Worm (Caenorhabditis elegans): ENCODE measurements around the gene hipr-1.

The hipr-1 gene

ce11 chrIII:8738289-8738688 is 18.3 kb downstream of the hipr-1 start:
- TF ChIP-seq ztf-23 (GFP tag; IDR thresholded peaks at IDR 0.05) (no peak), ref-1 (GFP tag; conservative IDR thresholded peaks at IDR 0.05) (no peak), cog-1 (tag; optimal IDR thresholded peaks at IDR 0.05) (no peak), klf-2 (GFP tag; conservative IDR thresholded peaks at IDR 0.05) (no peak), tab-1 (GFP tag; IDR thresholded peaks at IDR 0.05) (no peak), flt-1 (GFP tag; IDR thresholded peaks at IDR 0.05) (no peak), med-1 (GFP tag; optimal IDR thresholded peaks at IDR 0.05; ENCODE audit: insufficient read depth) (no peak), ztf-29 (GFP tag; IDR thresholded peaks at IDR 0.05) (no peak), T22C8.4 (GFP tag; IDR thresholded peaks at IDR 0.05) (no peak)

- TF ChIP-seq flt-1 (GFP tag; IDR thresholded peaks at IDR 0.05), result no peak
- no peak for TF ChIP-seq klf-2 (GFP tag; conservative IDR thresholded peaks at IDR 0.05)
- no peak for TF ChIP-seq ztf-23 (GFP tag; IDR thresholded peaks at IDR 0.05)
- TF ChIP-seq med-1 (GFP tag; optimal IDR thresholded peaks at IDR 0.05; ENCODE audit: insufficient read depth), result no peak
- TF ChIP-seq T22C8.4 (GFP tag; IDR thresholded peaks at IDR 0.05), result no peak
- no peak for TF ChIP-seq tab-1 (GFP tag; IDR thresholded peaks at IDR 0.05)
- TF ChIP-seq cog-1 (tag; optimal IDR thresholded peaks at IDR 0.05), result no peak
- TF ChIP-seq ref-1 (GFP tag; conservative IDR thresholded peaks at IDR 0.05), result no peak
- no peak for TF ChIP-seq ztf-29 (GFP tag; IDR thresholded peaks at IDR 0.05)
Measured at ce11 chrIII:8739126-8739525, 19.1 kb downstream of the hipr-1 start.

- TF ChIP-seq tab-1 (GFP tag; IDR thresholded peaks at IDR 0.05) (no peak), ref-1 (GFP tag; conservative IDR thresholded peaks at IDR 0.05) (no peak), ztf-29 (GFP tag; IDR thresholded peaks at IDR 0.05) (no peak), klf-2 (GFP tag; conservative IDR thresholded peaks at IDR 0.05) (no peak), ztf-23 (GFP tag; IDR thresholded peaks at IDR 0.05) (no peak), flt-1 (GFP tag; IDR thresholded peaks at IDR 0.05) (no peak), med-1 (GFP tag; optimal IDR thresholded peaks at IDR 0.05; ENCODE audit: insufficient read depth) (no peak), T22C8.4 (GFP tag; IDR thresholded peaks at IDR 0.05) (no peak), cog-1 (tag; optimal IDR thresholded peaks at IDR 0.05) (no peak)
Measured at ce11 chrIII:8739786-8740185, 19.8 kb downstream of the hipr-1 start.

- TF ChIP-seq klf-2 (GFP tag; conservative IDR thresholded peaks at IDR 0.05) (0 out of 2 replicates have a peak, but pooled peaks have one; percentile 63), ref-1 (GFP tag; conservative IDR thresholded peaks at IDR 0.05) (0 out of 2 replicates have a peak, but pooled peaks have one; percentile 5), T22C8.4 (GFP tag; IDR thresholded peaks at IDR 0.05) (no peak), cog-1 (tag; optimal IDR thresholded peaks at IDR 0.05) (peak; percentile 72), tab-1 (GFP tag; IDR thresholded peaks at IDR 0.05) (peak; percentile 69; the same call in 1 of the 2 replicates), flt-1 (GFP tag; IDR thresholded peaks at IDR 0.05) (peak; percentile 81), ztf-23 (GFP tag; IDR thresholded peaks at IDR 0.05) (peak; percentile 90), med-1 (GFP tag; optimal IDR thresholded peaks at IDR 0.05; ENCODE audit: insufficient read depth) (no peak), ztf-29 (GFP tag; IDR thresholded peaks at IDR 0.05) (no peak)
Measured at ce11 chrIII:8741276-8741860, 21.4 kb downstream of the hipr-1 start, which contains the start of gene pdhk-2. pdhk-2 (minus strand) TSS chrIII:8741412.

- no peak for TF ChIP-seq ztf-29 (GFP tag; IDR thresholded peaks at IDR 0.05)
Measured at ce11 chrIII:8741955-8742354, 22.0 kb downstream of the hipr-1 start.

ce11 chrIII:8742584-8742983 is 22.6 kb downstream of the hipr-1 start:
- TF ChIP-seq cog-1 (tag; optimal IDR thresholded peaks at IDR 0.05) (no peak), med-1 (GFP tag; optimal IDR thresholded peaks at IDR 0.05; ENCODE audit: insufficient read depth) (no peak), T22C8.4 (GFP tag; IDR thresholded peaks at IDR 0.05) (no peak), ref-1 (GFP tag; conservative IDR thresholded peaks at IDR 0.05) (no peak), ztf-29 (GFP tag; IDR thresholded peaks at IDR 0.05) (no peak)

- TF ChIP-seq klf-2 (GFP tag; conservative IDR thresholded peaks at IDR 0.05) (no peak), tab-1 (GFP tag; IDR thresholded peaks at IDR 0.05) (no peak), flt-1 (GFP tag; IDR thresholded peaks at IDR 0.05) (no peak), med-1 (GFP tag; optimal IDR thresholded peaks at IDR 0.05; ENCODE audit: insufficient read depth) (no peak), cog-1 (tag; optimal IDR thresholded peaks at IDR 0.05) (no peak), ztf-29 (GFP tag; IDR thresholded peaks at IDR 0.05) (no peak), T22C8.4 (GFP tag; IDR thresholded peaks at IDR 0.05) (no peak), ref-1 (GFP tag; conservative IDR thresholded peaks at IDR 0.05) (no peak), ztf-23 (GFP tag; IDR thresholded peaks at IDR 0.05) (no peak)
Measured at ce11 chrIII:8743796-8744404, 23.9 kb downstream of the hipr-1 start, which contains the start of gene ZK370.6. ZK370.6 (minus strand) TSS chrIII:8743846.

ce11 chrIII:8744765-8745164 is 24.8 kb downstream of the hipr-1 start:
- TF ChIP-seq tab-1 (GFP tag; IDR thresholded peaks at IDR 0.05) (no peak), T22C8.4 (GFP tag; IDR thresholded peaks at IDR 0.05) (no peak), med-1 (GFP tag; optimal IDR thresholded peaks at IDR 0.05; ENCODE audit: insufficient read depth) (no peak), flt-1 (GFP tag; IDR thresholded peaks at IDR 0.05) (no peak), ztf-23 (GFP tag; IDR thresholded peaks at IDR 0.05) (no peak), cog-1 (tag; optimal IDR thresholded peaks at IDR 0.05) (no peak), ref-1 (GFP tag; conservative IDR thresholded peaks at IDR 0.05) (no peak), klf-2 (GFP tag; conservative IDR thresholded peaks at IDR 0.05) (no peak), ztf-29 (GFP tag; IDR thresholded peaks at IDR 0.05) (no peak)

- TF ChIP-seq tab-1 (GFP tag; IDR thresholded peaks at IDR 0.05), result no peak
- no peak for TF ChIP-seq ref-1 (GFP tag; conservative IDR thresholded peaks at IDR 0.05)
- no peak for TF ChIP-seq med-1 (GFP tag; optimal IDR thresholded peaks at IDR 0.05; ENCODE audit: insufficient read depth)
- no peak for TF ChIP-seq ztf-23 (GFP tag; IDR thresholded peaks at IDR 0.05)
- no peak for TF ChIP-seq klf-2 (GFP tag; conservative IDR thresholded peaks at IDR 0.05)
- TF ChIP-seq flt-1 (GFP tag; IDR thresholded peaks at IDR 0.05), result no peak
- TF ChIP-seq ztf-29 (GFP tag; IDR thresholded peaks at IDR 0.05), result no peak
- TF ChIP-seq T22C8.4 (GFP tag; IDR thresholded peaks at IDR 0.05), result no peak
Measured at ce11 chrIII:8745214-8745613, 25.2 kb downstream of the hipr-1 start.
